Fruit fly (Drosophila melanogaster): ENCODE data around the gene ssp2.

The ssp2 gene

DNA sequence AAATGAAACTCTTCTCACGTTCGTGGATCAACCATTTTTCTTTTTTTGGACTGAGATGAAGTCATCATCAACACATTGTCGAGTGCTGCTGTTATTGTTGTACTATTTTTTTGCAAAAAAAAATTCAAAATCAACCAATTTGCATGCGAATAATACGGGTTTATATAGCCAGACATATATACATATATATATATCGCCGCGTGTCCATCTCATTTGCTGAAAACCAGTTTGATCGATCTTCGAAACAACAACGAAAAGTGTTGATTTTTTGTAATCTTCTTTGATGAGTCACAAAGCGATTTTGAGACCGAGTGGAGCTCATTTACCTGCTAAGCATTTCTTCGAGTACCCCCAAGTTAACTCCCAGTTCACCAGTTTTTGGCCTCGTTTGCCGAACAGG is 19.0 kb upstream of the ssp2 start:
- TF ChIP-seq wdn (GFP tag; IDR thresholded peaks at IDR 0.05) (no peak), eve (GFP tag; optimal IDR thresholded peaks at IDR 0.05) (peak in 1 of 2 experiments; percentile 13), chinmo (GFP tag; IDR thresholded peaks at IDR 0.05; ENCODE audit: partially characterized antibody) (peak; percentile 64; the same call in 1 of the 4 replicates), lbe (GFP tag; optimal IDR thresholded peaks at IDR 0.05) (peak; percentile 17), tap (tag; optimal IDR thresholded peaks at IDR 0.05) (no peak)

DNA sequence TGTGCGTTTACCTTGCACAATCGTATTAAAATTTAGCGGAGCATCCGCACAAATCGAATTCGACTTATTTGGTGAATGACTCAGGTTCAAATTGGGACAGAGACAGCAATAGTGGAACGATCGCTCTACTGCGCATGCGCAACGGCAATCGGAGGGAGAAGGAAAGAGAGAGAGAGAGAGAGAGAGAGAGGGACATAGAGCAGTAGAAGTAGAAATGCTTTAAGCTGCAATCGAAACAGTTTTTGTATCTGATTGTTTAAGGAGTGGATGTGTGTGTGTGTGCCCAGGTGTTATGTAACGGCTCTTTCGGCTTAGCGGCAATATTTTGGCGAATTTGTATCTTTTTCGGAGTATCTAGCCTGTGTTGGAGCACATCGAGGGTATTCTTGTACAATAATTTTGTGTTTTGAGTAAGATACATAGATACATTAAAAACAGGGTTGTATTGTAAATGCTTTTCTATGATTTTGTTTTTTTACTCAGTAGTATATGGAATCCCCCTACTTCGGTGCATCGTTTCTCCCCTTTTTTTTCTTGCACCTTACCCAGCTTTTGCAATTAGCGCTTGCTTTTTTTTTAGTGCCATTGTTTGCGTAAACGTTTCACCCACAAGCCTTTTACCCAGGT is 15.4 kb upstream of the ssp2 start:
- TF ChIP-seq CG7963 (GFP tag; IDR thresholded peaks at IDR 0.05; ENCODE audit: partially characterized antibody) (no peak), HLH54F (GFP tag; optimal IDR thresholded peaks at IDR 0.05) (no peak), CG17328 (GFP tag; IDR thresholded peaks at IDR 0.05) (peak; percentile 44; the same call in 1 of the 2 replicates), stc (GFP tag; IDR thresholded peaks at IDR 0.05) (peak; percentile 56; the same call in 1 of the 2 replicates), bigmax (GFP tag; optimal IDR thresholded peaks at IDR 0.05) (no peak), CHES-1-like (GFP tag; optimal IDR thresholded peaks at IDR 0.05) (peak; percentile 16), esg (GFP tag; conservative IDR thresholded peaks at IDR 0.05) (0 out of 2 replicates have a peak, but pooled peaks have one; percentile 17), CG6272 (GFP tag; IDR thresholded peaks at IDR 0.05) (no peak), pita (GFP tag; optimal IDR thresholded peaks at IDR 0.05) (no peak), dpn (GFP tag; optimal IDR thresholded peaks at IDR 0.05) (peak in 1 of 2 experiments; percentile 1), CG6813 (GFP tag; optimal IDR thresholded peaks at IDR 0.05) (no peak), oc (tag; optimal IDR thresholded peaks at IDR 0.05) (peak; percentile 38), wek (GFP tag; optimal IDR thresholded peaks at IDR 0.05) (peak; percentile 57), slbo (GFP tag; IDR thresholded peaks at IDR 0.05) (0 out of 2 replicates have a peak, but pooled peaks have one; percentile 27), CG4730 (GFP tag; IDR thresholded peaks at IDR 0.05) (0 out of 2 replicates have a peak, but pooled peaks have one; percentile 26), insv (GFP tag; optimal IDR thresholded peaks at IDR 0.05) (no peak), Hr3 (GFP tag; optimal IDR thresholded peaks at IDR 0.05) (no peak), ewg (GFP tag; optimal IDR thresholded peaks at IDR 0.05) (peak; percentile 30), Sry-δ (GFP tag; optimal IDR thresholded peaks at IDR 0.05) (no peak), CG1024 (GFP tag; IDR thresholded peaks at IDR 0.05) (no peak), Chrac-16 (GFP tag; optimal IDR thresholded peaks at IDR 0.05) (peak; percentile 0), Med (GFP tag) (peak; percentile 60), tup (GFP tag; optimal IDR thresholded peaks at IDR 0.05) (no peak), kay (GFP tag; optimal IDR thresholded peaks at IDR 0.05) (peak; percentile 77), Xbp1 (GFP tag; optimal IDR thresholded peaks at IDR 0.05) (peak; percentile 22), ap (GFP tag; IDR thresholded peaks at IDR 0.05) (no peak), CG10462 (GFP tag; optimal IDR thresholded peaks at IDR 0.05) (no peak), Mes4 (GFP tag; optimal IDR thresholded peaks at IDR 0.05) (peak; percentile 4), zen2 (GFP tag; IDR thresholded peaks at IDR 0.05; ENCODE audit: partially characterized antibody) (no peak), Elba2 (GFP tag; optimal IDR thresholded peaks at IDR 0.05) (peak; percentile 16), Ets65A (GFP tag) (peak; percentile 79), Hr51 (GFP tag; optimal IDR thresholded peaks at IDR 0.05) (peak in 1 of 2 experiments; percentile 34), CG10209 (GFP tag; optimal IDR thresholded peaks at IDR 0.05) (peak; percentile 9), CG15479 (GFP tag; optimal IDR thresholded peaks at IDR 0.05) (peak; percentile 39), CG16779 (GFP tag; IDR thresholded peaks at IDR 0.05) (no peak), Sox100B (GFP tag; optimal IDR thresholded peaks at IDR 0.05) (no peak), tio (GFP tag; optimal IDR thresholded peaks at IDR 0.05) (peak; percentile 23), tll (GFP tag; optimal IDR thresholded peaks at IDR 0.05) (peak in 1 of 2 experiments; percentile 73), Pdp1 (GFP tag; optimal IDR thresholded peaks at IDR 0.05) (peak in 1 of 2 experiments; percentile 90), Jarid2 (GFP tag; optimal IDR thresholded peaks at IDR 0.05) (peak; percentile 0), CG8924 (tag; optimal IDR thresholded peaks at IDR 0.05) (no peak), CG8290 (GFP tag; optimal IDR thresholded peaks at IDR 0.05) (no peak), CG8290 (tag; optimal IDR thresholded peaks at IDR 0.05) (peak in 1 of 2 experiments; percentile 22)
